Fruit fly (Drosophila melanogaster) whole organism, embryonic: Measurements from ENCODE around the gene CG11249.
A peak's percentile ranks its signal among the peaks of the same experiment; 100 is the strongest.

ENCODE experiments used
- Awh ChIP-seq: fragments of 200-800 bp; sonication (Bioruptor generic); IDR thresholded peaks from 2 replicates; pipeline ENCODE4, ENCODE4 v1.3.6; 2022; ENCODE audit warnings: missing biosample characterization, missing genetic modification characterization
- BEAF-32 ChIP-seq: fragments of 200-800 bp; sonication (Bioruptor generic); optimal IDR thresholded peaks from 3 replicates; lab custom pipeline; 2017; ENCODE audit warnings: missing biosample characterization, missing genetic modification characterization, mild to moderate bottlenecking, moderate library complexity, missing genetic modification reagents
- BtbVII ChIP-seq: fragments of 200-800 bp; sonication (Bioruptor generic); optimal IDR thresholded peaks from 3 replicates; lab custom pipeline; 2017; ENCODE audit warnings: missing biosample characterization, mild to moderate bottlenecking, missing genetic modification characterization
- CG10267 ChIP-seq: fragments of 200-800 bp; sonication (Bioruptor generic); optimal IDR thresholded peaks from 2 replicates; lab custom pipeline; 2018; ENCODE audit warnings: missing biosample characterization, mild to moderate bottlenecking, missing genetic modification characterization, moderate library complexity
- CG12391 ChIP-seq: fragments of 200-800 bp; sonication (Bioruptor generic); optimal IDR thresholded peaks from 3 replicates; lab custom pipeline; 2018; ENCODE audit warnings: missing biosample characterization, mild to moderate bottlenecking, missing genetic modification characterization, moderate library complexity
- CG12659 ChIP-seq: fragments of 200-800 bp; sonication (Bioruptor generic); optimal IDR thresholded peaks from 3 replicates; lab custom pipeline; 2017; ENCODE audit warnings: mild to moderate bottlenecking, missing biosample characterization, missing genetic modification reagents, missing genetic modification characterization
- CG17186 ChIP-seq: fragments of 200-800 bp; sonication (Bioruptor generic); optimal IDR thresholded peaks from 3 replicates; lab custom pipeline; 2017; ENCODE audit warnings: missing biosample characterization, missing genetic modification reagents, missing genetic modification characterization
- CG2202 ChIP-seq: fragments of 200-800 bp; sonication (Bioruptor generic); optimal IDR thresholded peaks from 2 replicates; lab custom pipeline; 2018; ENCODE audit warnings: missing biosample characterization, mild to moderate bottlenecking, missing genetic modification characterization
- CG31365 ChIP-seq: fragments of 200-800 bp; sonication (Bioruptor generic); optimal IDR thresholded peaks from 2 replicates; lab custom pipeline; 2018; ENCODE audit warnings: missing biosample characterization, mild to moderate bottlenecking, missing genetic modification characterization
- CG32532 ChIP-seq: fragments of 200-800 bp; sonication (Bioruptor generic); IDR thresholded peaks from 2 replicates; pipeline ENCODE4 v1.3.6; 2022; ENCODE audit warnings: missing biosample characterization, missing genetic modification characterization
- CG33557 ChIP-seq: fragments of 200-800 bp; sonication (Bioruptor generic); optimal IDR thresholded peaks from 2 replicates; lab custom pipeline; 2019; ENCODE audit warnings: missing biosample characterization, mild to moderate bottlenecking, missing genetic modification characterization, moderate library complexity
- CG43689 ChIP-seq: fragments of 200-800 bp; sonication (Bioruptor generic); IDR thresholded peaks from 2 replicates; pipeline ENCODE4 v1.3.6; 2022; ENCODE audit warnings: missing biosample characterization, missing genetic modification characterization
- CG4820 ChIP-seq: fragments of 200-800 bp; sonication (Bioruptor generic); optimal IDR thresholded peaks from 3 replicates; lab custom pipeline; 2016; ENCODE audit warnings: missing biosample characterization, missing genetic modification characterization
- CG7963 ChIP-seq: fragments of 200-800 bp; sonication (Bioruptor generic); IDR thresholded peaks from 3 replicates; pipeline ENCODE4 v1.3.6; 2022; ENCODE audit warnings: missing biosample characterization, missing genetic modification characterization; ENCODE audit not compliant: partially characterized antibody
- CG9727 ChIP-seq: fragments of 200-800 bp; sonication (Bioruptor generic); optimal IDR thresholded peaks from 3 replicates; lab custom pipeline; 2017; ENCODE audit warnings: missing biosample characterization, mild to moderate bottlenecking, missing genetic modification characterization
- CoRest ChIP-seq: fragments of 200-800 bp; sonication (Bioruptor generic); optimal IDR thresholded peaks from 3 replicates; lab custom pipeline; 2018; ENCODE audit warnings: missing biosample characterization, mild to moderate bottlenecking, missing genetic modification characterization, moderate library complexity
- CrebB ChIP-seq: fragments of 200-800 bp; sonication (Bioruptor generic); optimal IDR thresholded peaks from 3 replicates; lab custom pipeline; 2018; ENCODE audit warnings: missing biosample characterization, mild to moderate bottlenecking, missing genetic modification characterization
- D ChIP-seq, 2 experiments: fragments of 200-800 bp in 1 of 2; fragments of >200 bp in 1 of 2; sonication (Bioruptor generic) in 1 of 2; optimal IDR thresholded peaks; 2 replicates in 1 of 2; 3 replicates in 1 of 2; lab custom pipeline; 2017; ENCODE audit warnings: mild to moderate bottlenecking in 1 of 2, missing biosample characterization in 1 of 2, missing genetic modification characterization in 1 of 2, missing genetic modification reagents in 1 of 2
- Dfd ChIP-seq, 2 experiments: fragments of >200 bp; optimal IDR thresholded peaks; 2 replicates each; lab custom pipeline; 2017; ENCODE audit warnings: missing biosample characterization in 2 of 2, missing genetic modification characterization in 2 of 2
- Drgx ChIP-seq: fragments of 200-800 bp; sonication (Bioruptor generic); IDR thresholded peaks from 2 replicates; pipeline ENCODE4 v1.3.6; 2022; ENCODE audit warnings: missing biosample characterization, missing genetic modification characterization
- E2f1 ChIP-seq: fragments of 200-800 bp; sonication (Bioruptor generic); IDR thresholded peaks from 2 replicates; pipeline ENCODE4 v1.3.6; 2022; ENCODE audit warnings: missing biosample characterization, missing genetic modification characterization
- HLH4C ChIP-seq: fragments of 200-800 bp; sonication (Bioruptor generic); IDR thresholded peaks from 3 replicates; pipeline ENCODE4 v1.3.6; 2022; ENCODE audit warnings: missing biosample characterization, missing genetic modification characterization; ENCODE audit not compliant: partially characterized antibody
- Hr3 ChIP-seq: fragments of 200-800 bp; sonication (Bioruptor generic); optimal IDR thresholded peaks from 3 replicates; lab custom pipeline; 2016; ENCODE audit warnings: missing biosample characterization, missing genetic modification characterization
- Mrtf ChIP-seq: fragments of 200-800 bp; sonication (Bioruptor generic); IDR thresholded peaks from 3 replicates; pipeline ENCODE4 v1.3.6; 2022; ENCODE audit warnings: missing biosample characterization, missing genetic modification characterization
- Optix ChIP-seq: fragments of 200-800 bp; sonication (Bioruptor generic); IDR thresholded peaks from 3 replicates; pipeline ENCODE4 v1.3.6; 2022; ENCODE audit warnings: missing biosample characterization, missing genetic modification characterization
- Pdp1 ChIP-seq, 2 experiments: fragments of 200-800 bp; sonication (Bioruptor generic); optimal IDR thresholded peaks; 3 replicates each; lab custom pipeline; 2016; ENCODE audit warnings: missing biosample characterization in 2 of 2, missing genetic modification characterization in 2 of 2, mild to moderate bottlenecking in 1 of 2, moderate library complexity in 1 of 2
- Ptx1 ChIP-seq: fragments of 200-800 bp; sonication (Bioruptor generic); IDR thresholded peaks from 2 replicates; pipeline ENCODE4 v1.3.6; 2022; ENCODE audit warnings: missing biosample characterization, missing genetic modification characterization
- Sry-δ ChIP-seq: fragments of 200-800 bp; sonication (Bioruptor generic); optimal IDR thresholded peaks from 2 replicates; lab custom pipeline; 2016; ENCODE audit warnings: missing biosample characterization, missing genetic modification characterization
- Ssrp ChIP-seq: fragments of 200-800 bp; sonication (Bioruptor generic); optimal IDR thresholded peaks from 2 replicates; lab custom pipeline; 2018; ENCODE audit warnings: missing biosample characterization, mild to moderate bottlenecking, missing genetic modification characterization, moderate library complexity
- Trl ChIP-seq, 3 experiments: fragments of >200 bp in 2 of 3; fragments of 200-800 bp in 1 of 3; sonication (Bioruptor generic) in 1 of 3; optimal IDR thresholded peaks; 2 replicates in 1 of 3; 3 replicates in 2 of 3; lab custom pipeline; 2016 to 2017; ENCODE audit warnings: missing biosample characterization in 1 of 3, missing genetic modification characterization in 1 of 3
- ase ChIP-seq: fragments of 200-800 bp; sonication (Bioruptor generic); IDR thresholded peaks from 3 replicates; pipeline ENCODE4 v1.3.6; 2022; ENCODE audit warnings: missing biosample characterization, missing genetic modification characterization
- bigmax ChIP-seq: fragments of 200-800 bp; sonication (Bioruptor generic); optimal IDR thresholded peaks from 2 replicates; lab custom pipeline; 2018; ENCODE audit warnings: missing biosample characterization, mild to moderate bottlenecking, missing genetic modification characterization
- btn ChIP-seq: fragments of 200-800 bp; sonication (Bioruptor generic); optimal IDR thresholded peaks from 2 replicates; lab custom pipeline; 2016; ENCODE audit warnings: missing biosample characterization, missing genetic modification characterization
- danr ChIP-seq: fragments of 200-800 bp; sonication (Bioruptor generic); IDR thresholded peaks from 2 replicates; pipeline ENCODE4 v1.3.6; 2022; ENCODE audit warnings: missing biosample characterization, missing genetic modification characterization
- dati ChIP-seq: fragments of 200-800 bp; sonication (Bioruptor generic); IDR thresholded peaks from 2 replicates; pipeline ENCODE4 v1.3.6; 2022; ENCODE audit warnings: missing biosample characterization, missing genetic modification characterization
- emc ChIP-seq: fragments of 200-800 bp; sonication (Bioruptor generic); optimal IDR thresholded peaks from 2 replicates; lab custom pipeline; 2016; ENCODE audit warnings: missing biosample characterization, missing genetic modification characterization
- fd64A ChIP-seq: fragments of 200-800 bp; sonication (Bioruptor generic); optimal IDR thresholded peaks from 3 replicates; lab custom pipeline; 2018; ENCODE audit warnings: missing biosample characterization, mild to moderate bottlenecking, missing genetic modification characterization
- gcm ChIP-seq: fragments of 200-800 bp; sonication (Bioruptor generic); optimal IDR thresholded peaks from 2 replicates; lab custom pipeline; 2019; ENCODE audit warnings: missing biosample characterization, mild to moderate bottlenecking, missing genetic modification characterization, moderate library complexity
- hb ChIP-seq: fragments of 200-800 bp; sonication (Bioruptor generic); IDR thresholded peaks from 3 replicates; pipeline ENCODE4 v1.3.6; 2022; ENCODE audit warnings: missing biosample characterization, missing genetic modification characterization; ENCODE audit not compliant: partially characterized antibody
- her ChIP-seq: fragments of 200-800 bp; sonication (Bioruptor generic); optimal IDR thresholded peaks from 2 replicates; lab custom pipeline; 2016; ENCODE audit warnings: missing biosample characterization, missing genetic modification characterization
- klu ChIP-seq: fragments of 200-800 bp; sonication (Bioruptor generic); IDR thresholded peaks from 2 replicates; pipeline ENCODE4 v1.3.6; 2022; ENCODE audit warnings: missing biosample characterization, missing genetic modification characterization
- knrl ChIP-seq: fragments of 200-800 bp; sonication (Bioruptor generic); IDR thresholded peaks from 3 replicates; pipeline ENCODE4 v1.3.6; 2022; ENCODE audit warnings: missing biosample characterization, missing genetic modification characterization; ENCODE audit not compliant: partially characterized antibody
- pros ChIP-seq: fragments of 200-800 bp; sonication (Bioruptor generic); optimal IDR thresholded peaks from 3 replicates; lab custom pipeline; 2019; ENCODE audit warnings: missing biosample characterization, mild to moderate bottlenecking, missing genetic modification characterization, moderate library complexity
- pzg ChIP-seq: fragments of 200-800 bp; sonication (Bioruptor generic); optimal IDR thresholded peaks from 3 replicates; lab custom pipeline; 2018; ENCODE audit warnings: missing biosample characterization, mild to moderate bottlenecking, missing genetic modification characterization, moderate library complexity
- sens ChIP-seq: fragments of 200-800 bp; sonication (Bioruptor generic); peaks from one replicate; lab custom pipeline; 2016; ENCODE audit warnings: missing biosample characterization, missing genetic modification characterization
- toy ChIP-seq: fragments of 200-800 bp; sonication (Bioruptor generic); IDR thresholded peaks from 2 replicates; pipeline ENCODE4 v1.3.6; 2022; ENCODE audit warnings: missing biosample characterization, missing genetic modification characterization
- unpg ChIP-seq: fragments of 200-800 bp; sonication (Bioruptor generic); optimal IDR thresholded peaks from 3 replicates; lab custom pipeline; 2018; ENCODE audit warnings: missing biosample characterization, mild to moderate bottlenecking, missing genetic modification characterization, moderate library complexity
- vnd ChIP-seq: fragments of 200-800 bp; sonication (Bioruptor generic); IDR thresholded peaks from 3 replicates; pipeline ENCODE4 v1.3.6; 2022; ENCODE audit warnings: missing biosample characterization, missing genetic modification characterization; ENCODE audit not compliant: partially characterized antibody
- yki ChIP-seq: fragments of >200 bp; optimal IDR thresholded peaks from 3 replicates; lab custom pipeline; 2018

Gene CG11249

dm6 chr3L:21679687-21680086, 7.7 kb downstream of the CG11249 start, which contains the start of the genes Als2 and CG11248 (continued):
- TF ChIP-seq Drgx (GFP tag; lab: Robert Waterston, UW) (no peak), Sry-δ (GFP tag; lab: Kevin White, UChicago) (peak; percentile 60), E2f1 (GFP tag; lab: Robert Waterston, UW) (peak; percentile 63), Ptx1 (GFP tag; lab: Robert Waterston, UW) (peak; percentile 80), CoRest (tag; lab: Kevin White, UChicago) (peak; percentile 87), CG2202 (tag; lab: Kevin White, UChicago) (peak; percentile 23), CG17186 (GFP tag; lab: Kevin White, UChicago) (peak; percentile 50), gcm (GFP tag; lab: Kevin White, UChicago) (no peak), Mrtf (GFP tag; lab: Robert Waterston, UW) (no peak), pzg (GFP tag; lab: Kevin White, UChicago) (peak; percentile 55), toy (no peak), pros (GFP tag; lab: Kevin White, UChicago) (no peak), Awh (GFP tag; lab: Robert Waterston, UW) (0 out of 2 replicates have a peak, but pooled peaks have one; percentile 18), bigmax (GFP tag; lab: Kevin White, UChicago) (no peak), CG12659 (GFP tag; lab: Kevin White, UChicago) (peak; percentile 79), CG10267 (tag; lab: Kevin White, UChicago) (peak; percentile 73), CG12391 (peak; percentile 88), sens (GFP tag; lab: Kevin White, UChicago) (peak; percentile 96), Optix (GFP tag; lab: Robert Waterston, UW) (no peak), CG9727 (peak; percentile 66), CG7963 (GFP tag; lab: Robert Waterston, UW) (no peak), emc (GFP tag; lab: Kevin White, UChicago) (peak; percentile 32), danr (no peak), BEAF-32 (GFP tag; lab: Kevin White, UChicago) (peak; percentile 60), hb (no peak), CG33557 (GFP tag; lab: Kevin White, UChicago) (peak; percentile 69), CrebB (tag; lab: Kevin White, UChicago) (no peak), Hr3 (peak; percentile 76), CG32532 (GFP tag; lab: Robert Waterston, UW) (peak; percentile 73), Trl (optimal IDR thresholded peaks at IDR 0.05; lab: Kevin White, UChicago) (no peak), Trl (GFP tag; optimal IDR thresholded peaks at IDR 0.05; lab: Kevin White, UChicago) (peak; percentile 71), dati (no peak), yki (lab: Kevin White, UChicago) (no peak), btn (GFP tag; lab: Kevin White, UChicago) (no peak), D (optimal IDR thresholded peaks at IDR 0.05; lab: Kevin White, UChicago) (no peak), D (GFP tag; optimal IDR thresholded peaks at IDR 0.05; lab: Kevin White, UChicago) (peak; percentile 60), Ssrp (tag; lab: Kevin White, UChicago) (peak; percentile 80), klu (GFP tag; lab: Robert Waterston, UW) (peak; percentile 20; the same call in 1 of the 2 replicates), CG4820 (GFP tag; lab: Kevin White, UChicago) (peak; percentile 68), CG43689 (no peak), knrl (GFP tag; lab: Robert Waterston, UW) (no peak), unpg (GFP tag; lab: Kevin White, UChicago) (no peak), Dfd (GFP tag; optimal IDR thresholded peaks at IDR 0.05; lab: Kevin White, UChicago) (no peak), Pdp1 (GFP tag; optimal IDR thresholded peaks at IDR 0.05; lab: Kevin White, UChicago) (peak in 1 of 2 experiments; percentile 68), fd64A (GFP tag; lab: Kevin White, UChicago) (no peak), ase (GFP tag; lab: Robert Waterston, UW) (0 out of 3 replicates have a peak, but pooled peaks have one; percentile 18), CG31365 (tag; lab: Kevin White, UChicago) (no peak), vnd (GFP tag; lab: Robert Waterston, UW) (no peak), BtbVII (GFP tag; lab: Kevin White, UChicago) (no peak), her (GFP tag; lab: Kevin White, UChicago) (no peak), HLH4C (GFP tag; lab: Robert Waterston, UW) (no peak)
